Fruit fly (Drosophila melanogaster) Kc167 (cell line): ENCODE results near the gene CG31358.

Experiments
- Myc ChIP-seq: fragments of >200 bp; optimal IDR thresholded peaks from 2 replicates; lab custom pipeline; 2017; ENCODE audit warnings: missing external identifiers
- h ChIP-seq: fragments of >200 bp; optimal IDR thresholded peaks from 3 replicates; lab custom pipeline; 2018; ENCODE audit warnings: missing external identifiers
- psq ChIP-seq: fragments of >200 bp; optimal IDR thresholded peaks from 2 replicates; lab custom pipeline; 2017; ENCODE audit warnings: missing external identifiers

DNA sequence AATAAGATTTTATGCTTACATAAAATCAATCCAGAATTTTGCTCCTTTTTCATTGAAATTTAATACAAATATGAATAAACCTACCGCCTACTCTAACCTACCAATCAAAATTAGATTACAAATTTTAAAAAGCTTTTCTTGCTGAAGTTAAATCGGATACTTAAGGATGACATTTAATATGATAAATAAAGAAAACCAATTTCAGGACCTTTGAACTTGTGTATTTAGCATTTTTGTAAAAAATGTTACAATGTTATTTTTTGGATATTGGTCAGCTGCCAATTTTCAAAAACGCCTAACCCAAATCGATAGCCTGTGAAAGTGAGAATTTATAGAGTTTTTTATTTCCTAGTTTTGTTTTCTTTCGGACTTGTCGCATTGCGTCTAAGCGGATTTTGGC, 17.6 kb upstream of the CG31358 start, which contains the start of gene CG14739:
- TF ChIP-seq psq (lab: Kevin White, UChicago): no peak
- no peak for TF ChIP-seq Myc
- no peak for TF ChIP-seq h
